Worm (Caenorhabditis elegans) whole organism, L2 larva: ENCODE results near the gene F37C12.14.

ENCODE experiments used
- C34F6.9 ChIP-seq: fragments of 150-350 bp; optimal IDR thresholded peaks from 2 replicates; lab custom pipeline; 2014; ENCODE audit warnings: missing biosample characterization, missing genetic modification characterization
- F13H6.1 ChIP-seq: sonication (generic microtip); optimal IDR thresholded peaks from 2 replicates; lab custom pipeline; 2016; ENCODE audit warnings: missing genetic modification characterization, missing compliant biosample characterization
- R02D3.7 ChIP-seq: fragments of 150-350 bp; optimal IDR thresholded peaks from 2 replicates; lab custom pipeline; 2014; ENCODE audit warnings: missing biosample characterization, missing genetic modification characterization
- Y55F3AM.14 ChIP-seq: fragments of 200-800 bp; sonication (Bioruptor generic); optimal IDR thresholded peaks from 2 replicates; lab custom pipeline; 2018; ENCODE audit warnings: mild to moderate bottlenecking, missing genetic modification characterization, missing compliant biosample characterization
- ZK546.5 ChIP-seq: sonication (generic microtip); optimal IDR thresholded peaks from 2 replicates; lab custom pipeline; 2017; ENCODE audit warnings: missing biosample characterization, missing genetic modification characterization
- alr-1 ChIP-seq: fragments of 150-350 bp; optimal IDR thresholded peaks from 2 replicates; lab custom pipeline; 2014; ENCODE audit warnings: missing biosample characterization, missing genetic modification characterization
- aly-2 ChIP-seq: fragments of 150-350 bp; optimal IDR thresholded peaks from 2 replicates; lab custom pipeline; 2014; ENCODE audit warnings: missing biosample characterization, missing genetic modification characterization
- ama-1 ChIP-seq: fragments of 150-350 bp; optimal IDR thresholded peaks from 2 replicates; lab custom pipeline; 2018; ENCODE audit warnings: inconsistent platforms
- blmp-1 ChIP-seq: sonication (generic microtip); optimal IDR thresholded peaks from 2 replicates; lab custom pipeline; 2017; ENCODE audit warnings: missing genetic modification characterization, mild to moderate bottlenecking, missing compliant biosample characterization, antibody characterized with exemption, moderate library complexity; ENCODE audit not compliant: insufficient read depth
- ceh-16 ChIP-seq: fragments of 150-350 bp; optimal IDR thresholded peaks from 2 replicates; lab custom pipeline; 2014; ENCODE audit warnings: missing biosample characterization, missing genetic modification characterization
- ceh-82 ChIP-seq: fragments of 150-350 bp; optimal IDR thresholded peaks from 2 replicates; lab custom pipeline; 2014; ENCODE audit warnings: missing biosample characterization, missing genetic modification characterization
- crh-2 ChIP-seq: sonication (generic microtip); optimal IDR thresholded peaks from 2 replicates; lab custom pipeline; 2017; ENCODE audit warnings: missing biosample characterization, missing genetic modification characterization
- dmd-4 ChIP-seq: sonication (generic microtip); optimal IDR thresholded peaks from 2 replicates; lab custom pipeline; 2017; ENCODE audit warnings: missing biosample characterization, missing genetic modification characterization
- egl-27 ChIP-seq: sonication (generic microtip); optimal IDR thresholded peaks from 3 replicates; lab custom pipeline; 2017; ENCODE audit warnings: missing biosample characterization, missing genetic modification reagents, missing genetic modification characterization
- elt-1 ChIP-seq: fragments of 150-350 bp; optimal IDR thresholded peaks from 2 replicates; lab custom pipeline; 2014; ENCODE audit warnings: missing biosample characterization, missing genetic modification characterization
- elt-3 ChIP-seq: sonication (generic microtip); optimal IDR thresholded peaks from 2 replicates; lab custom pipeline; 2017; ENCODE audit warnings: missing biosample characterization, missing genetic modification characterization
- fos-1 ChIP-seq: fragments of 150-350 bp; optimal IDR thresholded peaks from 2 replicates; lab custom pipeline; 2014; ENCODE audit warnings: missing biosample characterization, missing genetic modification characterization
- gmeb-1 ChIP-seq: fragments of 150-350 bp; optimal IDR thresholded peaks from 2 replicates; lab custom pipeline; 2014; ENCODE audit warnings: missing biosample characterization, missing genetic modification characterization
- lin-11 ChIP-seq: fragments of 150-350 bp; sonication (generic microtip); optimal IDR thresholded peaks from 2 replicates; lab custom pipeline; 2014; ENCODE audit warnings: missing biosample characterization, missing genetic modification characterization, inconsistent platforms, mixed read lengths
- lin-13 ChIP-seq: fragments of 150-350 bp; optimal IDR thresholded peaks from 2 replicates; lab custom pipeline; 2014; ENCODE audit warnings: missing biosample characterization, missing genetic modification reagents, missing genetic modification characterization
- lin-39 ChIP-seq: fragments of 150-350 bp; optimal IDR thresholded peaks from 2 replicates; lab custom pipeline; 2014; ENCODE audit warnings: missing biosample characterization, missing genetic modification reagents, missing genetic modification characterization
- lsy-2 ChIP-seq, 2 experiments: fragments of 150-350 bp in 1 of 2; sonication (generic microtip) in 1 of 2; optimal IDR thresholded peaks; 2 replicates each; lab custom pipeline; 2014 to 2017; ENCODE audit warnings: missing biosample characterization in 2 of 2, missing genetic modification characterization in 2 of 2
- mab-5 ChIP-seq: fragments of 150-350 bp; optimal IDR thresholded peaks from 2 replicates; lab custom pipeline; 2014; ENCODE audit warnings: missing biosample characterization, missing genetic modification characterization
- mbf-1 ChIP-seq: sonication (generic microtip); optimal IDR thresholded peaks from 2 replicates; lab custom pipeline; 2017; ENCODE audit warnings: missing biosample characterization, missing genetic modification characterization
- mdl-1 ChIP-seq, 2 experiments: fragments of 150-350 bp in 1 of 2; sonication (generic microtip) in 1 of 2; optimal IDR thresholded peaks; 2 replicates each; lab custom pipeline; 2017; ENCODE audit warnings: missing biosample characterization in 2 of 2, missing genetic modification characterization in 2 of 2
- nhr-10 ChIP-seq: sonication (generic microtip); optimal IDR thresholded peaks from 2 replicates; lab custom pipeline; 2017; ENCODE audit warnings: missing biosample characterization, missing genetic modification characterization
- nhr-11 ChIP-seq: fragments of 150-350 bp; optimal IDR thresholded peaks from 2 replicates; lab custom pipeline; 2014; ENCODE audit warnings: missing biosample characterization, missing genetic modification characterization
- nhr-129 ChIP-seq: fragments of 150-350 bp; optimal IDR thresholded peaks from 2 replicates; lab custom pipeline; 2014; ENCODE audit warnings: missing biosample characterization, missing genetic modification characterization
- nhr-21 ChIP-seq: fragments of 150-350 bp; optimal IDR thresholded peaks from 2 replicates; lab custom pipeline; 2014; ENCODE audit warnings: missing biosample characterization, missing genetic modification characterization
- nhr-23 ChIP-seq: fragments of 150-350 bp; optimal IDR thresholded peaks from 2 replicates; lab custom pipeline; 2014; ENCODE audit warnings: missing biosample characterization, missing genetic modification reagents, missing genetic modification characterization
- nhr-237 ChIP-seq: fragments of 150-350 bp; optimal IDR thresholded peaks from 2 replicates; lab custom pipeline; 2014; ENCODE audit warnings: missing biosample characterization, missing genetic modification characterization
- nhr-25 ChIP-seq: fragments of 150-350 bp; sonication (generic microtip); optimal IDR thresholded peaks from 3 replicates; lab custom pipeline; 2014; ENCODE audit warnings: missing biosample characterization, missing genetic modification characterization
- nhr-6 ChIP-seq: fragments of 150-350 bp; optimal IDR thresholded peaks from 2 replicates; lab custom pipeline; 2014; ENCODE audit warnings: missing biosample characterization, missing genetic modification characterization
- nhr-77 ChIP-seq: fragments of 150-350 bp; optimal IDR thresholded peaks from 2 replicates; lab custom pipeline; 2014; ENCODE audit warnings: missing biosample characterization, missing genetic modification characterization
- peb-1 ChIP-seq: fragments of 150-350 bp; optimal IDR thresholded peaks from 2 replicates; lab custom pipeline; 2014; ENCODE audit warnings: missing biosample characterization, missing genetic modification characterization
- sem-4 ChIP-seq: fragments of 150-350 bp; optimal IDR thresholded peaks from 2 replicates; lab custom pipeline; 2014; ENCODE audit warnings: missing biosample characterization, missing genetic modification reagents, missing genetic modification characterization
- skn-1 ChIP-seq: sonication (generic microtip); optimal IDR thresholded peaks from 2 replicates; lab custom pipeline; 2017; ENCODE audit warnings: missing biosample characterization, missing genetic modification characterization
- sma-3 ChIP-seq: sonication (generic microtip); optimal IDR thresholded peaks from 2 replicates; lab custom pipeline; 2016; ENCODE audit warnings: missing genetic modification reagents, missing genetic modification characterization, missing compliant biosample characterization
- snpc-4 ChIP-seq: fragments of 150-350 bp; optimal IDR thresholded peaks from 2 replicates; lab custom pipeline; 2014; ENCODE audit warnings: missing biosample characterization, missing genetic modification characterization
- unc-39 ChIP-seq: fragments of 150-350 bp; optimal IDR thresholded peaks from 2 replicates; lab custom pipeline; 2014; ENCODE audit warnings: missing biosample characterization, missing genetic modification characterization
- unc-55 ChIP-seq: fragments of 150-350 bp; sonication (generic microtip); optimal IDR thresholded peaks from 3 replicates; lab custom pipeline; 2014; ENCODE audit warnings: missing biosample characterization, missing genetic modification reagents, missing genetic modification characterization
- unc-62 ChIP-seq: fragments of 150-350 bp; optimal IDR thresholded peaks from 2 replicates; lab custom pipeline; 2014; ENCODE audit warnings: missing biosample characterization, missing genetic modification reagents, missing genetic modification characterization
- zag-1 ChIP-seq: fragments of 150-350 bp; optimal IDR thresholded peaks from 2 replicates; lab custom pipeline; 2014; ENCODE audit warnings: missing biosample characterization, missing genetic modification characterization
- ztf-1 ChIP-seq: fragments of 200-800 bp; sonication (Bioruptor generic); conservative IDR thresholded peaks from 2 replicates; pipeline ENCODE4 v1.3.6; 2022; ENCODE audit warnings: missing genetic modification characterization, missing compliant biosample characterization
- ztf-11 ChIP-seq: sonication (generic microtip); optimal IDR thresholded peaks from 2 replicates; lab custom pipeline; 2017; ENCODE audit warnings: missing biosample characterization, missing genetic modification characterization
- ztf-4 ChIP-seq: fragments of 150-350 bp; optimal IDR thresholded peaks from 2 replicates; lab custom pipeline; 2014; ENCODE audit warnings: missing biosample characterization, missing genetic modification characterization

F37C12.14 gene

ce11 chrIII:7181822-7182221 is 3.6 kb downstream of the F37C12.14 start, which contains the start of gene epg-4:
Gene epg-4 (plus strand): TSS chrIII:7182167.
- TF ChIP-seq nhr-129 (tag; lab: Kevin White, UChicago) (peak; percentile 78), C34F6.9 (peak; percentile 76), crh-2 (peak; percentile 21), gmeb-1 (tag; lab: Kevin White, UChicago) (no peak), ztf-4 (tag; lab: Kevin White, UChicago) (no peak), unc-55 (GFP tag; lab: Kevin White, UChicago) (peak; percentile 57), lsy-2 (tag; optimal IDR thresholded peaks at IDR 0.05; lab: Kevin White, UChicago) (peak in 1 of 2 experiments; percentile 57), ceh-16 (tag; lab: Kevin White, UChicago) (no peak), F13H6.1 (no peak), egl-27 (tag; lab: Kevin White, UChicago) (no peak), unc-62 (GFP tag; lab: Kevin White, UChicago) (no peak), fos-1 (tag; lab: Kevin White, UChicago) (peak; percentile 48)
- TF ChIP-seq, all 48 proteins: peak for 6

ce11 chrIII:7180613-7181012 is 4.8 kb downstream of the F37C12.14 start, which contains the start of gene ndab-2:
Gene ndab-2 (plus strand): TSS chrIII:7180752.
- TF ChIP-seq ztf-4 (tag; lab: Kevin White, UChicago) (peak; percentile 12), ceh-16 (tag; lab: Kevin White, UChicago) (no peak)

- TF ChIP-seq ztf-1 (GFP tag; lab: Robert Waterston, UW): no peak
- TF ChIP-seq F13H6.1: peak; percentile 83
- no peak for TF ChIP-seq skn-1
- no peak for TF ChIP-seq aly-2
- peak; percentile 74 for TF ChIP-seq snpc-4
- TF ChIP-seq elt-3 (tag; lab: Kevin White, UChicago): no peak
- peak; percentile 74 for TF ChIP-seq mab-5 (tag; lab: Kevin White, UChicago)
- TF ChIP-seq nhr-10: peak; percentile 47
- TF ChIP-seq dmd-4: no peak
- TF ChIP-seq nhr-6 (tag; lab: Kevin White, UChicago): peak; percentile 91
- peak; percentile 93 for TF ChIP-seq nhr-25
- TF ChIP-seq lin-13 (GFP tag; lab: Kevin White, UChicago): peak; percentile 91
- peak; percentile 91 for TF ChIP-seq nhr-21 (tag; lab: Kevin White, UChicago)
- TF ChIP-seq ZK546.5 (tag; lab: Kevin White, UChicago): peak; percentile 87
- peak; percentile 23 for TF ChIP-seq ceh-82 (tag; lab: Kevin White, UChicago)
- peak; percentile 88 for TF ChIP-seq nhr-129 (tag; lab: Kevin White, UChicago)
- no peak for TF ChIP-seq elt-1
- no peak for TF ChIP-seq zag-1 (tag; lab: Kevin White, UChicago)
- peak; percentile 87 for TF ChIP-seq ama-1 (lab: Kevin White, UChicago)
- TF ChIP-seq C34F6.9: peak; percentile 95
- peak; percentile 80 for TF ChIP-seq ztf-4 (tag; lab: Kevin White, UChicago)
- no peak for TF ChIP-seq alr-1 (tag; lab: Kevin White, UChicago)
- no peak for TF ChIP-seq unc-39 (tag; lab: Kevin White, UChicago)
- TF ChIP-seq blmp-1: peak; percentile 88
- TF ChIP-seq nhr-11 (tag; lab: Kevin White, UChicago): no peak
- TF ChIP-seq sma-3 (GFP tag; lab: Kevin White, UChicago): peak; percentile 90
- no peak for TF ChIP-seq ztf-11 (tag; lab: Kevin White, UChicago)
- no peak for TF ChIP-seq nhr-237
- no peak for TF ChIP-seq peb-1 (tag; lab: Kevin White, UChicago)
- TF ChIP-seq mbf-1 (tag; lab: Kevin White, UChicago): no peak
- TF ChIP-seq unc-62 (GFP tag; lab: Kevin White, UChicago): no peak
- TF ChIP-seq egl-27 (tag; lab: Kevin White, UChicago): peak; percentile 91
- TF ChIP-seq unc-55 (GFP tag; lab: Kevin White, UChicago): peak; percentile 93
- peak; percentile 23 for TF ChIP-seq nhr-77 (tag; lab: Kevin White, UChicago)
- peak; percentile 71 for TF ChIP-seq fos-1 (tag; lab: Kevin White, UChicago)
- peak; percentile 44 for TF ChIP-seq R02D3.7 (tag; lab: Kevin White, UChicago)
- peak; percentile 83 to 96 for TF ChIP-seq lsy-2 (tag; optimal IDR thresholded peaks at IDR 0.05; lab: Kevin White, UChicago)
- no peak for TF ChIP-seq nhr-23 (tag; lab: Kevin White, UChicago)
- no peak for TF ChIP-seq Y55F3AM.14 (GFP tag; lab: Kevin White, UChicago)
- TF ChIP-seq sem-4: peak; percentile 78
- peak in 1 of 2 experiments; percentile 19 for TF ChIP-seq mdl-1 (tag; optimal IDR thresholded peaks at IDR 0.05; lab: Kevin White, UChicago)
- TF ChIP-seq lin-11: peak; percentile 79
- no peak for TF ChIP-seq lin-39 (tag; lab: Kevin White, UChicago)
- TF ChIP-seq ceh-16 (tag; lab: Kevin White, UChicago): peak; percentile 74
Measured at ce11 chrIII:7179538-7180301, 5.7 kb downstream of the F37C12.14 start, which contains the start of the genes rps-14 and rpl-36. Gene rps-14 (minus strand): TSS chrIII:7179588. Gene rpl-36 (plus strand): TSS chrIII:7180251.
